Fruit fly (Drosophila melanogaster): ENCODE results near the gene CG33191.

Gene CG33191

dm6 chr3R:8792463-8793175 is 12.9 kb upstream of the CG33191 start:
- TF ChIP-seq CG11617 (GFP tag; optimal IDR thresholded peaks at IDR 0.05) (no peak), CG14711 (tag; optimal IDR thresholded peaks at IDR 0.05) (no peak)

- TF ChIP-seq CG14711 (tag; optimal IDR thresholded peaks at IDR 0.05) (no peak), Crg-1 (GFP tag; optimal IDR thresholded peaks at IDR 0.05) (no peak), Hr96 (GFP tag; optimal IDR thresholded peaks at IDR 0.05) (no peak), toe (GFP tag; optimal IDR thresholded peaks at IDR 0.05) (no peak), pad (GFP tag; optimal IDR thresholded peaks at IDR 0.05) (no peak), cnc (optimal IDR thresholded peaks at IDR 0.05) (no peak), Mnt (GFP tag; optimal IDR thresholded peaks at IDR 0.05) (no peak), CG1620 (GFP tag; optimal IDR thresholded peaks at IDR 0.05) (no peak)
Measured at dm6 chr3R:8788722-8789400, 9.1 kb upstream of the CG33191 start.

- TF ChIP-seq CG1620 (GFP tag; optimal IDR thresholded peaks at IDR 0.05) = no peak
- TF ChIP-seq Clk (GFP tag; optimal IDR thresholded peaks at IDR 0.05) = no peak
- TF ChIP-seq tj (GFP tag; optimal IDR thresholded peaks at IDR 0.05) = no peak
- TF ChIP-seq cnc (optimal IDR thresholded peaks at IDR 0.05) = no peak
Measured at dm6 chr3R:8787538-8788282, 8.0 kb upstream of the CG33191 start.

dm6 chr3R:8785451-8785850 is 5.7 kb upstream of the CG33191 start:
- TF ChIP-seq bab1 (GFP tag; optimal IDR thresholded peaks at IDR 0.05) (no peak), toe (GFP tag; optimal IDR thresholded peaks at IDR 0.05) (no peak), Mnt (GFP tag; optimal IDR thresholded peaks at IDR 0.05) (no peak), Crg-1 (GFP tag; optimal IDR thresholded peaks at IDR 0.05) (no peak), CG1620 (GFP tag; optimal IDR thresholded peaks at IDR 0.05) (no peak), ovo (GFP tag; optimal IDR thresholded peaks at IDR 0.05) (no peak), CG33017 (tag; optimal IDR thresholded peaks at IDR 0.05) (no peak), CG11617 (GFP tag; optimal IDR thresholded peaks at IDR 0.05) (no peak), Clk (GFP tag; optimal IDR thresholded peaks at IDR 0.05) (no peak), CG12768 (GFP tag; optimal IDR thresholded peaks at IDR 0.05) (no peak), kay (GFP tag; ENCODE audit: borderline replicate concordance) (no peak), CG14711 (tag; optimal IDR thresholded peaks at IDR 0.05) (no peak), pad (GFP tag; optimal IDR thresholded peaks at IDR 0.05) (no peak), CG5204 (GFP tag; optimal IDR thresholded peaks at IDR 0.05) (no peak), Hr96 (GFP tag; optimal IDR thresholded peaks at IDR 0.05) (no peak), cnc (optimal IDR thresholded peaks at IDR 0.05) (no peak), CG7101 (tag; optimal IDR thresholded peaks at IDR 0.05) (no peak), CG7045 (GFP tag; optimal IDR thresholded peaks at IDR 0.05) (no peak)

dm6 chr3R:8784788-8785187 is 5.1 kb upstream of the CG33191 start:
- TF ChIP-seq pad (GFP tag; optimal IDR thresholded peaks at IDR 0.05) (no peak), Hr96 (GFP tag; optimal IDR thresholded peaks at IDR 0.05) (no peak), Clk (GFP tag; optimal IDR thresholded peaks at IDR 0.05) (no peak), CG14711 (tag; optimal IDR thresholded peaks at IDR 0.05) (no peak), Mnt (GFP tag; optimal IDR thresholded peaks at IDR 0.05) (no peak), CG11617 (GFP tag; optimal IDR thresholded peaks at IDR 0.05) (no peak), CG12768 (GFP tag; optimal IDR thresholded peaks at IDR 0.05) (no peak), kay (GFP tag; ENCODE audit: borderline replicate concordance) (no peak), ovo (GFP tag; optimal IDR thresholded peaks at IDR 0.05) (no peak), Crg-1 (GFP tag; optimal IDR thresholded peaks at IDR 0.05) (no peak), cnc (optimal IDR thresholded peaks at IDR 0.05) (no peak), tj (GFP tag; optimal IDR thresholded peaks at IDR 0.05) (no peak), toe (GFP tag; optimal IDR thresholded peaks at IDR 0.05) (no peak), CG1620 (GFP tag; optimal IDR thresholded peaks at IDR 0.05) (no peak), CG7101 (tag; optimal IDR thresholded peaks at IDR 0.05) (no peak), CG7045 (GFP tag; optimal IDR thresholded peaks at IDR 0.05) (no peak), CG5204 (GFP tag; optimal IDR thresholded peaks at IDR 0.05) (no peak)

dm6 chr3R:8780689-8781088 is 966 bp upstream of the CG33191 start, which contains the start of gene CG33189:
TSS of gene CG33189 (minus strand) at chr3R:8780789.
- TF ChIP-seq bab1 (GFP tag; optimal IDR thresholded peaks at IDR 0.05) = no peak
- no peak for TF ChIP-seq Hr96 (GFP tag; optimal IDR thresholded peaks at IDR 0.05)

- no peak for TF ChIP-seq CG33017 (tag; optimal IDR thresholded peaks at IDR 0.05)
- peak; percentile 86 for TF ChIP-seq kay (GFP tag; ENCODE audit: borderline replicate concordance)
Measured at dm6 chr3R:8773135-8773534, 6.6 kb downstream of the CG33191 start, which contains the start of gene CG34301. TSS of gene CG34301 (plus strand) at chr3R:8773435.

All from whole organism, adult.